Worm (Caenorhabditis elegans) whole organism, mixed stage, embryonic: ENCODE results near the gene D2096.11.
"Not testable (repeated sequence)": the region's sequence is repeated elsewhere in the genome, so short reads cannot be mapped to it uniquely, and the experiment has no call there.

ENCODE experiments used
- M03D4.4 ChIP-seq: sonication (generic microtip); optimal IDR thresholded peaks from 2 replicates; lab custom pipeline; 2017; ENCODE audit warnings: mild to moderate bottlenecking, missing genetic modification characterization, missing compliant biosample characterization
- bed-3 ChIP-seq: fragments of 200-800 bp; sonication (Bioruptor generic); optimal IDR thresholded peaks from 3 replicates; lab custom pipeline; 2018; ENCODE audit warnings: mild to moderate bottlenecking, missing genetic modification characterization, moderate library complexity, missing compliant biosample characterization
- ceh-39 ChIP-seq: fragments of 150-350 bp; optimal IDR thresholded peaks from 2 replicates; lab custom pipeline; 2014; ENCODE audit warnings: missing biosample characterization, missing genetic modification characterization
- ceh-43 ChIP-seq: fragments of 200-800 bp; sonication (Bioruptor generic); optimal IDR thresholded peaks from 2 replicates; lab custom pipeline; 2018; ENCODE audit warnings: mild to moderate bottlenecking, missing genetic modification characterization, moderate library complexity, missing compliant biosample characterization
- ceh-83 ChIP-seq: fragments of 200-800 bp; sonication (Bioruptor generic); optimal IDR thresholded peaks from 2 replicates; lab custom pipeline; 2018; ENCODE audit warnings: mild to moderate bottlenecking, missing genetic modification characterization, missing compliant biosample characterization
- ces-1 ChIP-seq: fragments of 150-350 bp; optimal IDR thresholded peaks from 2 replicates; lab custom pipeline; 2014; ENCODE audit warnings: missing biosample characterization, missing genetic modification reagents, missing genetic modification characterization
- cnd-1 ChIP-seq: fragments of 200-800 bp; sonication (Bioruptor generic); optimal IDR thresholded peaks from 2 replicates; lab custom pipeline; 2018; ENCODE audit warnings: mild to moderate bottlenecking, missing genetic modification characterization, missing compliant biosample characterization
- drap-1 ChIP-seq: fragments of 200-800 bp; sonication (Bioruptor generic); optimal IDR thresholded peaks from 3 replicates; lab custom pipeline; 2018; ENCODE audit warnings: mild to moderate bottlenecking, missing genetic modification characterization, missing compliant biosample characterization
- elt-1 ChIP-seq: sonication (generic microtip); optimal IDR thresholded peaks from 2 replicates; lab custom pipeline; 2017; ENCODE audit warnings: missing genetic modification characterization, mild to moderate bottlenecking, missing compliant biosample characterization, antibody characterized with exemption, moderate library complexity, borderline replicate concordance; ENCODE audit not compliant: insufficient read depth
- elt-3 ChIP-seq: fragments of 150-350 bp; optimal IDR thresholded peaks from 2 replicates; lab custom pipeline; 2014; ENCODE audit warnings: missing biosample characterization, missing genetic modification characterization
- flh-1 ChIP-seq: fragments of 200-800 bp; sonication (Bioruptor generic); optimal IDR thresholded peaks from 2 replicates; lab custom pipeline; 2018; ENCODE audit warnings: mild to moderate bottlenecking, missing genetic modification characterization, moderate library complexity, missing compliant biosample characterization
- ham-2 ChIP-seq: fragments of 200-800 bp; sonication (Bioruptor generic); optimal IDR thresholded peaks from 2 replicates; lab custom pipeline; 2018; ENCODE audit warnings: mild to moderate bottlenecking, missing genetic modification characterization, missing compliant biosample characterization
- hlh-1 ChIP-seq: fragments of 150-350 bp; optimal IDR thresholded peaks from 2 replicates; lab custom pipeline; 2014; ENCODE audit warnings: missing biosample characterization, missing genetic modification reagents, missing genetic modification characterization
- lin-32 ChIP-seq: fragments of 200-800 bp; sonication (Bioruptor generic); optimal IDR thresholded peaks from 2 replicates; lab custom pipeline; 2018; ENCODE audit warnings: mild to moderate bottlenecking, missing genetic modification characterization, missing compliant biosample characterization
- lsy-2 ChIP-seq: fragments of 150-350 bp; optimal IDR thresholded peaks from 2 replicates; lab custom pipeline; 2014; ENCODE audit warnings: missing biosample characterization, missing genetic modification characterization
- mab-5 ChIP-seq: fragments of 150-350 bp; optimal IDR thresholded peaks from 2 replicates; lab custom pipeline; 2014; ENCODE audit warnings: missing biosample characterization, missing genetic modification characterization
- mep-1 ChIP-seq: fragments of 150-350 bp; optimal IDR thresholded peaks from 2 replicates; lab custom pipeline; 2017; ENCODE audit warnings: missing biosample characterization, missing genetic modification reagents, missing genetic modification characterization, inconsistent platforms
- mls-2 ChIP-seq: sonication (generic microtip); optimal IDR thresholded peaks from 2 replicates; lab custom pipeline; 2016; ENCODE audit warnings: mild to moderate bottlenecking, missing genetic modification characterization, moderate library complexity, missing compliant biosample characterization
- nhr-12 ChIP-seq: fragments of 150-350 bp; optimal IDR thresholded peaks from 2 replicates; lab custom pipeline; 2014; ENCODE audit warnings: missing biosample characterization, missing genetic modification characterization
- nhr-2 ChIP-seq: fragments of 150-350 bp; optimal IDR thresholded peaks from 2 replicates; lab custom pipeline; 2014; ENCODE audit warnings: missing biosample characterization, missing genetic modification characterization
- nhr-237 ChIP-seq: fragments of 150-350 bp; optimal IDR thresholded peaks from 2 replicates; lab custom pipeline; 2014; ENCODE audit warnings: missing biosample characterization, missing genetic modification characterization
- nhr-28 ChIP-seq: fragments of 150-350 bp; optimal IDR thresholded peaks from 2 replicates; lab custom pipeline; 2014; ENCODE audit warnings: missing biosample characterization, missing genetic modification characterization
- nhr-76 ChIP-seq: sonication (generic microtip); optimal IDR thresholded peaks from 2 replicates; lab custom pipeline; 2017; ENCODE audit warnings: missing biosample characterization, missing genetic modification characterization
- pha-4 ChIP-seq: fragments of 150-350 bp; optimal IDR thresholded peaks from 2 replicates; lab custom pipeline; 2018; ENCODE audit warnings: missing biosample characterization, missing genetic modification reagents, missing genetic modification characterization
- sem-2 ChIP-seq: fragments of 200-800 bp; sonication (Bioruptor generic); optimal IDR thresholded peaks from 2 replicates; lab custom pipeline; 2018; ENCODE audit warnings: mild to moderate bottlenecking, missing genetic modification characterization, missing compliant biosample characterization
- snpc-4 ChIP-seq: fragments of 150-350 bp; optimal IDR thresholded peaks from 2 replicates; lab custom pipeline; 2014; ENCODE audit warnings: missing biosample characterization, missing genetic modification characterization
- sptf-1 ChIP-seq: sonication (generic microtip); optimal IDR thresholded peaks from 2 replicates; lab custom pipeline; 2017; ENCODE audit warnings: mild to moderate bottlenecking, missing genetic modification characterization, moderate library complexity, missing compliant biosample characterization
- tbx-8 ChIP-seq: fragments of 200-800 bp; sonication (Bioruptor generic); optimal IDR thresholded peaks from 2 replicates; lab custom pipeline; 2018; ENCODE audit warnings: mild to moderate bottlenecking, missing genetic modification characterization, moderate library complexity, missing compliant biosample characterization
- unc-120 ChIP-seq: sonication (generic microtip); optimal IDR thresholded peaks from 2 replicates; lab custom pipeline; 2017; ENCODE audit warnings: missing genetic modification characterization, missing compliant biosample characterization; ENCODE audit not compliant: poor library complexity, severe bottlenecking
- unc-39 ChIP-seq: fragments of 150-350 bp; optimal IDR thresholded peaks from 2 replicates; lab custom pipeline; 2014; ENCODE audit warnings: missing biosample characterization, missing genetic modification characterization
- unc-62 ChIP-seq: fragments of 150-350 bp; optimal IDR thresholded peaks from 2 replicates; lab custom pipeline; 2014; ENCODE audit warnings: missing biosample characterization, missing genetic modification reagents, missing genetic modification characterization
- zip-8 ChIP-seq: fragments of 150-350 bp; optimal IDR thresholded peaks from 2 replicates; lab custom pipeline; 2014; ENCODE audit warnings: missing biosample characterization, missing genetic modification characterization
- ztf-11 ChIP-seq: fragments of 150-350 bp; optimal IDR thresholded peaks from 2 replicates; lab custom pipeline; 2014; ENCODE audit warnings: missing biosample characterization, missing genetic modification characterization

Gene D2096.11

DNA sequence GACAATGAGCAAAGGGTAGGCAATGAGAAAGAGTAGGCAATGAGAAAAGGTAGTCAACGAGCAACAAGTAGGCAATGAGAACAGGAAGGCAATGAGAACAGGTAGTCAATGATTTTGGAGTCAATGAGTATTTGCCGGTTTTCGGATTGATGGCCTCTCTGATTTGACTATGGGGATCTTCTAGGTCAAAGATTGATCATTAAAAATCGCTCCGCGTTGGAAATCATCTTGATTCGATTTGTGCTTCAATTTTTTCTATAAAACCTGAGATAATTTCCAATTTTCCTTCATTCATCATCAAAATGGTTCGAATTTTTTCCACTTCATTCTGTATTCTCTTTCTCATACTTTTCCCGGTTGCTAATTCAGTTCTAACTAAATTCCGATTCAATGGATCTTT lies 42.0 kb downstream of the D2096.11 start, which contains the start of gene F17E9.16:
Gene F17E9.16, plus strand, starts transcription at position 301 of the 400 bp plus-strand sequence.
- TF ChIP-seq tbx-8; mab-5 (tag; lab: Kevin White, UChicago); elt-1: not testable (repeated sequence)
- TF ChIP-seq, all 35 proteins: peak for 0; not testable (repeated sequence) for 35

ce11 chrIV:8348073-8348472 lies 45.9 kb downstream of the D2096.11 start, which contains the start of gene F17E9.4:
TSS of gene F17E9.4 (plus strand) at chrIV:8348373.
- TF ChIP-seq ces-1 (no peak), tbx-8 (no peak), unc-62 (GFP tag; lab: Kevin White, UChicago) (no peak), nhr-237 (tag; lab: Kevin White, UChicago) (no peak), mep-1 (tag; lab: Kevin White, UChicago) (no peak), nhr-28 (tag; lab: Kevin White, UChicago) (no peak), lsy-2 (no peak), ceh-39 (tag; lab: Kevin White, UChicago) (no peak), sem-2 (GFP tag; lab: Kevin White, UChicago) (no peak), mab-5 (tag; lab: Kevin White, UChicago) (no peak)

DNA sequence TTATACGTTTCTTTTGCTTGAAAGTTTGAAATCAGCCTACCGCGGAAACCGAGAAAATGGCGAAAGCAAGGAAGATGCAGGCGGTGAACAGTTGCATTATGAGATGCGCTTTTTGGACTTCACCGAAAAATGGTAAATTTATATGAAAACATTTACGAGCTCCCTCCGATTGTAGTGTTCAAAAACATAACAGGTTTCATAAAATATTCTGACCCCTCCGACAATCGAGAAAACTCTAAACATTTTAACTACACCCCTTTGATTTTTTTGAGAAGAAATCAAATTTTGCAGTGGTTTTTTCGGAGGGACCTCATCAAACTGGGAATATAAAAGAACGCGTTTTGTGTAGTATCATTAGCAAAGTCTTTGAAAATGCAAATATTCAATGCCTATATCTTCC lies 47.0 kb downstream of the D2096.11 start, which contains the start of the genes F17E9.18 and F17E9.15:
Gene F17E9.18, minus strand, starts transcription at position 101 of the 400 bp plus-strand sequence.
Gene F17E9.15, plus strand, starts transcription at position 368 of the 400 bp plus-strand sequence.
- TF ChIP-seq ces-1 (no peak), mls-2 (tag; lab: Kevin White, UChicago) (no peak), tbx-8 (no peak), sptf-1 (tag; lab: Kevin White, UChicago) (no peak), lsy-2 (no peak), drap-1 (GFP tag; lab: Kevin White, UChicago) (no peak), bed-3 (no peak), nhr-12 (tag; lab: Kevin White, UChicago) (no peak), nhr-2 (no peak), unc-39 (tag; lab: Kevin White, UChicago) (no peak), mep-1 (tag; lab: Kevin White, UChicago) (no peak), nhr-76 (tag; lab: Kevin White, UChicago) (no peak), zip-8 (tag; lab: Kevin White, UChicago) (no peak), mab-5 (tag; lab: Kevin White, UChicago) (no peak), hlh-1 (no peak), cnd-1 (tag; lab: Kevin White, UChicago) (no peak), ceh-83 (GFP tag; lab: Kevin White, UChicago) (no peak), sem-2 (GFP tag; lab: Kevin White, UChicago) (no peak)
- TF ChIP-seq, all 35 proteins: peak for 0

ce11 chrIV:8345518-8345917 lies 48.5 kb downstream of the D2096.11 start, which contains the start of gene F17E9.5:
TSS of gene F17E9.5 (plus strand) at chrIV:8345818.
- TF ChIP-seq ztf-11 (tag; lab: Kevin White, UChicago): no peak
- no peak for TF ChIP-seq mep-1 (tag; lab: Kevin White, UChicago)
- TF ChIP-seq flh-1 (GFP tag; lab: Kevin White, UChicago): no peak
- TF ChIP-seq mab-5 (tag; lab: Kevin White, UChicago): no peak
- TF ChIP-seq sptf-1 (tag; lab: Kevin White, UChicago): no peak
- no peak for TF ChIP-seq bed-3
- no peak for TF ChIP-seq drap-1 (GFP tag; lab: Kevin White, UChicago)
- TF ChIP-seq nhr-28 (tag; lab: Kevin White, UChicago): no peak
- no peak for TF ChIP-seq M03D4.4
- no peak for TF ChIP-seq snpc-4 (tag; lab: Kevin White, UChicago)
- no peak for TF ChIP-seq ceh-43 (GFP tag; lab: Kevin White, UChicago)
- no peak for TF ChIP-seq elt-1
- no peak for TF ChIP-seq ceh-83 (GFP tag; lab: Kevin White, UChicago)
- no peak for TF ChIP-seq nhr-2
- TF ChIP-seq tbx-8: no peak

DNA sequence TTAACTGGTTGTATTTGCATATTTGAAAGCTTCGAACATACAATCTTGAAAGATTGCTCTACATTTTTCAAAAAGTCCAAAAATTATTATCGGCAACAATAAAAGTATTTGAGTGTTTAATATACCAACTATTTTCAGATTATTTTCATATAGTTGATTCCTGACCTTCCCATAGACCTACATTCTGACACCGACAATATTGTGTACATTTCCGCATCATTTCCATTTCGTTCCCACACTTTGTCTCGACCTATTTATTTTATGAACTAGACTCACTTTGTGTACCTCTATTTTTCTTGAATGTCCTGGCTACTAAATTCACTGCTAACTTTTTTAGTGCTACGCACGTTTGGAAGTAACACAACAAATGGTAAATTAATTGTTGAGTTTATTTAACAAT lies 51.6 kb downstream of the D2096.11 start, which contains the start of gene lgc-5:
Gene lgc-5, plus strand, starts transcription at position 301 of the 400 bp plus-strand sequence.
- no peak for TF ChIP-seq elt-3 (tag; lab: Kevin White, UChicago)
- no peak for TF ChIP-seq ceh-39 (tag; lab: Kevin White, UChicago)
- no peak for TF ChIP-seq lin-32 (GFP tag; lab: Kevin White, UChicago)
- no peak for TF ChIP-seq ces-1
- TF ChIP-seq elt-1: no peak
- no peak for TF ChIP-seq unc-120
- TF ChIP-seq snpc-4 (tag; lab: Kevin White, UChicago): no peak
- no peak for TF ChIP-seq mep-1 (tag; lab: Kevin White, UChicago)
- TF ChIP-seq ham-2 (GFP tag; lab: Kevin White, UChicago): no peak
- TF ChIP-seq flh-1 (GFP tag; lab: Kevin White, UChicago): no peak
- no peak for TF ChIP-seq pha-4
- TF ChIP-seq nhr-76 (tag; lab: Kevin White, UChicago): no peak
- TF ChIP-seq mab-5 (tag; lab: Kevin White, UChicago): no peak
- TF ChIP-seq zip-8 (tag; lab: Kevin White, UChicago): no peak
- TF ChIP-seq nhr-12 (tag; lab: Kevin White, UChicago): no peak
- no peak for TF ChIP-seq hlh-1
- TF ChIP-seq ceh-43 (GFP tag; lab: Kevin White, UChicago): no peak
